Worm (Caenorhabditis elegans): ENCODE results near the gene msp-76.
A peak's percentile ranks its signal among the peaks of the same experiment; 100 is the strongest.

Gene msp-76

DNA sequence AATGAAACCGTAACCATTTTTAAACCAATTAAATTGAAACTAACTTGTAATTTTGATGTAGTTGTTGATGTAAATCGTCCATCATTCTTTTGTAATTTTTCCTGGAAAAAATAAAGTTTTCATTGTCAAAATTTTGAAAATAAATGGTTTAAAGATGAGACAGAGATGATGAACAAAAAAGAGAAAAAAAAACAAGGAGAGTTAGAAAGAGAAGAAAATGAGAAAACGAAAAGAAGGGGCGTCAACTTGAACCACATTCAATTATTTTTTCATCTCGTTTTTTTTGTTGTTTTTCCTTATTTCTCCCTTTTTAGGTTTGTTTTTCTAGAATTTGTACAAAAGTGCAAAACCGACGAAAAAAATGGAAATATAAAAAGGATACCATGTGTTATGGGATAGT is 13.2 kb upstream of the msp-76 start, which contains the start of gene nhr-34:
Gene nhr-34, minus strand, starts transcription at position 101 of the 400 bp plus-strand sequence.
- TF ChIP-seq snpc-4 (tag; optimal IDR thresholded peaks at IDR 0.05) (no peak), lsy-2 (tag; optimal IDR thresholded peaks at IDR 0.05) (peak in 1 of 2 experiments; percentile 10), blmp-1 (tag; optimal IDR thresholded peaks at IDR 0.05) (peak; percentile 8), lin-14 (GFP tag; optimal IDR thresholded peaks at IDR 0.05) (peak; percentile 19), ama-1 (optimal IDR thresholded peaks at IDR 0.05) (no peak)

DNA sequence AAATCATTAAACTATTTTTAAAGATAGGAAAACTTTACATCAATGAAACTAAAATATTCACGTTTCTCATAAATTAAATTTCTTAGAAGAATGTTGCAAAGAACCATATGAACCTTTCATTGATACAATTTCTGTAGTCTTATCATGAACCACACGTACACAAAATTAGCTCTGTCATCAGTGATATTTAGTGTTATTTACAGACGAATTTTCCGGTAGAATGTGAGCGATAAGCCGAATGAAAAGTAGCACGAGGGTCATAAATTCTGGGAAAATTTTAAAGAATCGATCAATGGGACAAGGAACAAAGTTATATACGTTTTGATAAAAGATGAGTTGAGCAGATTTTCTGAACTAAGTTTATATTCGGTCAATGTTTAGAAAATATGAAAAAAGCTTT is 12.3 kb upstream of the msp-76 start:
- TF ChIP-seq nhr-237 (tag; optimal IDR thresholded peaks at IDR 0.05) (no peak), pax-3 (tag; optimal IDR thresholded peaks at IDR 0.05) (no peak), dsc-1 (tag; optimal IDR thresholded peaks at IDR 0.05) (no peak), fkh-10 (GFP tag; optimal IDR thresholded peaks at IDR 0.05) (no peak), lin-13 (GFP tag; optimal IDR thresholded peaks at IDR 0.05) (no peak), nhr-84 (tag; optimal IDR thresholded peaks at IDR 0.05) (no peak), nhr-77 (tag; optimal IDR thresholded peaks at IDR 0.05) (no peak), lin-15B (tag; optimal IDR thresholded peaks at IDR 0.05) (no peak), lin-14 (GFP tag; optimal IDR thresholded peaks at IDR 0.05) (peak; percentile 24), ceh-88 (GFP tag; IDR thresholded peaks at IDR 0.05) (peak; percentile 7; the same call in 1 of the 2 replicates), fos-1 (tag; optimal IDR thresholded peaks at IDR 0.05) (no peak), mdl-1 (tag; optimal IDR thresholded peaks at IDR 0.05) (peak in 1 of 2 experiments; percentile 33), ceh-82 (tag; optimal IDR thresholded peaks at IDR 0.05) (no peak), efl-3 (GFP tag; optimal IDR thresholded peaks at IDR 0.05) (no peak), nhr-20 (tag; optimal IDR thresholded peaks at IDR 0.05) (peak; percentile 63), pqm-1 (tag; optimal IDR thresholded peaks at IDR 0.05) (no peak), tlp-1 (tag; optimal IDR thresholded peaks at IDR 0.05) (no peak), ceh-8 (GFP tag; optimal IDR thresholded peaks at IDR 0.05) (no peak), hlh-17 (GFP tag; optimal IDR thresholded peaks at IDR 0.05; ENCODE audit: borderline replicate concordance) (no peak), C16A3.4 (tag; optimal IDR thresholded peaks at IDR 0.05) (no peak), efl-1 (optimal IDR thresholded peaks at IDR 0.05) (no peak), efl-1 (GFP tag; optimal IDR thresholded peaks at IDR 0.05 in 1 of 2) (peak in 1 of 2 experiments; percentile 33), snu-23 (GFP tag; optimal IDR thresholded peaks at IDR 0.05) (peak; percentile 0), C04F5.9 (tag; optimal IDR thresholded peaks at IDR 0.05) (no peak), mab-9 (GFP tag; IDR thresholded peaks at IDR 0.05) (no peak), ama-1 (optimal IDR thresholded peaks at IDR 0.05) (no peak), unc-86 (tag; optimal IDR thresholded peaks at IDR 0.05) (no peak), unc-130 (tag; optimal IDR thresholded peaks at IDR 0.05) (no peak), swsn-7 (tag; optimal IDR thresholded peaks at IDR 0.05) (no peak), dpl-1 (GFP tag; optimal IDR thresholded peaks at IDR 0.05) (no peak), ceh-63 (GFP tag; optimal IDR thresholded peaks at IDR 0.05) (no peak), nhr-71 (tag; optimal IDR thresholded peaks at IDR 0.05) (peak; percentile 43), nhr-12 (tag; optimal IDR thresholded peaks at IDR 0.05) (no peak), rnt-1 (tag; optimal IDR thresholded peaks at IDR 0.05) (no peak), F16B12.6 (tag; optimal IDR thresholded peaks at IDR 0.05) (no peak), isw-1 (GFP tag; IDR thresholded peaks at IDR 0.05) (no peak), nhr-85 (tag) (peak; percentile 63), pag-3 (tag; optimal IDR thresholded peaks at IDR 0.05; ENCODE audit: borderline replicate concordance, insufficient read depth) (no peak), blmp-1 (tag; optimal IDR thresholded peaks at IDR 0.05) (no peak), xbp-1 (tag; optimal IDR thresholded peaks at IDR 0.05) (no peak), zag-1 (tag; optimal IDR thresholded peaks at IDR 0.05) (no peak), lin-35 (GFP tag; optimal IDR thresholded peaks at IDR 0.05) (peak in 1 of 2 experiments; percentile 58), nhr-90 (tag; optimal IDR thresholded peaks at IDR 0.05; ENCODE audit: poor library complexity) (peak; percentile 38), elt-2 (tag; optimal IDR thresholded peaks at IDR 0.05) (peak; percentile 76), sox-4 (tag; optimal IDR thresholded peaks at IDR 0.05) (no peak), nhr-19 (GFP tag; conservative IDR thresholded peaks at IDR 0.05) (no peak), Y116A8C.19 (tag; optimal IDR thresholded peaks at IDR 0.05; ENCODE audit: borderline replicate concordance) (no peak)
